Fruit fly (Drosophila melanogaster) whole organism, prepupa: ENCODE results near the gene CG11905.
"Not testable (repeated sequence)": the region's sequence is repeated elsewhere in the genome, so short reads cannot be mapped to it uniquely, and the experiment has no call there.

ENCODE experiments used
- Blimp-1 ChIP-seq: fragments of 200-800 bp; sonication (Bioruptor generic); optimal IDR thresholded peaks from 3 replicates; lab custom pipeline; 2017; ENCODE audit warnings: missing biosample characterization, missing genetic modification characterization, mild to moderate bottlenecking, moderate library complexity, missing genetic modification reagents
- CG11902 ChIP-seq: fragments of 200-800 bp; sonication (Bioruptor generic); optimal IDR thresholded peaks from 3 replicates; lab custom pipeline; 2016; ENCODE audit warnings: missing biosample characterization, missing genetic modification characterization
- CG1621 ChIP-seq: fragments of 200-800 bp; sonication (Bioruptor generic); optimal IDR thresholded peaks from 3 replicates; lab custom pipeline; 2018; ENCODE audit warnings: missing biosample characterization, mild to moderate bottlenecking, missing genetic modification characterization
- CG16779 ChIP-seq: fragments of 200-800 bp; sonication (Bioruptor generic); optimal IDR thresholded peaks from 3 replicates; lab custom pipeline; 2017; ENCODE audit warnings: missing biosample characterization, mild to moderate bottlenecking, missing genetic modification characterization
- CG31627 ChIP-seq: fragments of 200-800 bp; sonication (Bioruptor generic); optimal IDR thresholded peaks from 3 replicates; lab custom pipeline; 2016; ENCODE audit warnings: missing biosample characterization, missing genetic modification characterization
- CG6854 ChIP-seq: fragments of 200-800 bp; sonication (Bioruptor generic); optimal IDR thresholded peaks from 2 replicates; lab custom pipeline; 2017; ENCODE audit warnings: missing biosample characterization, mild to moderate bottlenecking, missing genetic modification characterization
- Hr39 ChIP-seq: fragments of 200-800 bp; sonication (Bioruptor generic); optimal IDR thresholded peaks from 2 replicates; lab custom pipeline; 2016; ENCODE audit warnings: missing biosample characterization, missing genetic modification characterization
- OdsH ChIP-seq: fragments of 200-800 bp; sonication (Bioruptor generic); optimal IDR thresholded peaks from 3 replicates; lab custom pipeline; 2016; ENCODE audit warnings: missing biosample characterization, missing genetic modification characterization
- Sox15 ChIP-seq: fragments of 200-800 bp; sonication (Bioruptor generic); optimal IDR thresholded peaks from 3 replicates; lab custom pipeline; 2016; ENCODE audit warnings: missing biosample characterization, missing genetic modification characterization
- achi ChIP-seq: fragments of 200-800 bp; sonication (Bioruptor generic); optimal IDR thresholded peaks from 3 replicates; lab custom pipeline; 2016; ENCODE audit warnings: missing biosample characterization, missing genetic modification characterization
- eg ChIP-seq: fragments of 200-800 bp; sonication (Bioruptor generic); IDR thresholded peaks from 3 replicates; pipeline ENCODE4 v1.3.6; 2022; ENCODE audit warnings: missing biosample characterization, missing genetic modification characterization
- fd59A ChIP-seq: fragments of 200-800 bp; sonication (Bioruptor generic); optimal IDR thresholded peaks from 2 replicates; lab custom pipeline; 2017; ENCODE audit warnings: missing biosample characterization, mild to moderate bottlenecking, missing genetic modification characterization, missing genetic modification reagents
- fd85E ChIP-seq: fragments of 200-800 bp; sonication (Bioruptor generic); optimal IDR thresholded peaks from 3 replicates; lab custom pipeline; 2016; ENCODE audit warnings: missing biosample characterization, missing genetic modification characterization

DNA sequence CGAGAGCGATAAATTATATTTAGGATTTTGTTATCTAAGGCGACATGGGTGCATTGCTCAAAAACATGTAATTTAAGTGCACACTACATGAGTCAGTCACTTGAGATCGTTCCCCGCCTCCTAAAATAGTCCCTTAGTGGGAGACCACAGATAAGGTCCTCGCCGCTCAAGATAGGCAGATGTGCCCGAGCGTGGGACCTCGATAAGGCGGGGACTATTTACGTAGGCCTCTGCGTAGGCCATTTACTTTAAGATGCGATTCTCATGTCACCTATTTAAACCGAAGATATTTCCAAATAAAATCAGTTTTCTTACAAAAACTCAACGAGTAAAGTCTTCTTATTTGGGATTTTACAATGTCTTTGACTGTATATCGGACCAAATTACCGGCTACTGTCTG is 19.2 kb upstream of the CG11905 start, which contains the start of gene Ogdh:
- TF ChIP-seq CG6854 (GFP tag; lab: Kevin White, UChicago); CG1621 (tag; lab: Kevin White, UChicago); fd59A; CG11902 (GFP tag; lab: Kevin White, UChicago); eg (GFP tag; lab: Robert Waterston, UW); OdsH (GFP tag; lab: Kevin White, UChicago); achi (GFP tag; lab: Kevin White, UChicago); CG31627 (GFP tag; lab: Kevin White, UChicago); CG16779; Blimp-1 (GFP tag; lab: Kevin White, UChicago); Hr39 (GFP tag; lab: Kevin White, UChicago); fd85E; Sox15 (GFP tag; lab: Kevin White, UChicago): not testable (repeated sequence)
